Fruit fly (Drosophila melanogaster) whole organism, wandering third instar larva: Measurements from ENCODE around the gene Tmtc1.

Experiments
- Dfd ChIP-seq: fragments of >200 bp; optimal IDR thresholded peaks from 2 replicates; lab custom pipeline; 2017; ENCODE audit warnings: missing biosample characterization, missing genetic modification characterization
- Hr83 ChIP-seq: fragments of 200-300 bp; sonication (Bioruptor generic); optimal IDR thresholded peaks from 2 replicates; lab custom pipeline; 2016; ENCODE audit warnings: missing biosample characterization, mild to moderate bottlenecking, missing genetic modification characterization, moderate library complexity; ENCODE audit not compliant: poor library complexity, severe bottlenecking
- Myc ChIP-seq: fragments of >200 bp; optimal IDR thresholded peaks from 2 replicates; lab custom pipeline; 2017
- dl ChIP-seq, 2 experiments: fragments of 175-275, 200-275 bp in 1 of 2; fragments of 200-275 bp in 1 of 2; sonication (Bioruptor generic); optimal IDR thresholded peaks; lab custom pipeline; 2018; ENCODE audit warnings: mild to moderate bottlenecking in 2 of 2, missing biosample characterization in 2 of 2, missing genetic modification characterization in 2 of 2, moderate library complexity in 2 of 2; ENCODE audit not compliant: partially characterized antibody in 2 of 2, insufficient read depth in 1 of 2
- foxo ChIP-seq, 2 experiments: fragments of 200-800 bp; sonication (Bioruptor generic); optimal IDR thresholded peaks; 2 replicates in 1 of 2; 3 replicates in 1 of 2; lab custom pipeline; 2016 to 2017; ENCODE audit warnings: missing biosample characterization in 2 of 2, missing genetic modification characterization in 2 of 2
- fru ChIP-seq: fragments of 200-800 bp; sonication (Bioruptor generic); optimal IDR thresholded peaks from 3 replicates; lab custom pipeline; 2016; ENCODE audit warnings: missing biosample characterization, mild to moderate bottlenecking, missing genetic modification characterization
- jim ChIP-seq: fragments of 175-275, 200-325 bp; sonication (Bioruptor generic); optimal IDR thresholded peaks from 2 replicates; lab custom pipeline; 2016; ENCODE audit warnings: missing biosample characterization, mild to moderate bottlenecking, missing genetic modification characterization
- lola ChIP-seq: fragments of >200 bp; optimal IDR thresholded peaks from 2 replicates; lab custom pipeline; 2017; ENCODE audit warnings: missing biosample characterization, missing genetic modification characterization
- usp ChIP-seq: fragments of >200 bp; optimal IDR thresholded peaks from 2 replicates; lab custom pipeline; 2017; ENCODE audit warnings: missing biosample characterization, missing genetic modification characterization

dm6 chr2L:2653749-2654148 is 23.8 kb upstream of the Tmtc1 start, which contains the start of gene Or23a:
- TF ChIP-seq dl (GFP tag; optimal IDR thresholded peaks at IDR 0.05; lab: Kevin White, UChicago; ENCODE audit: insufficient read depth in 1 of 2, partially characterized antibody in 2 of 2) (no peak), lola (no peak), foxo (GFP tag; optimal IDR thresholded peaks at IDR 0.05; lab: Kevin White, UChicago) (no peak), Myc (no peak), jim (GFP tag; lab: Kevin White, UChicago) (no peak), usp (no peak), Dfd (no peak), fru (no peak), Hr83 (GFP tag; lab: Kevin White, UChicago) (no peak)
